Fruit fly (Drosophila melanogaster): ENCODE results near the gene Snap25.

dm6 chr3L:24324566-24324965, 250.6 kb downstream of the Snap25 start, which contains the start of gene nvd:
- TF ChIP-seq Blimp-1 (GFP tag; optimal IDR thresholded peaks at IDR 0.05): no peak
- no peak for TF ChIP-seq fd85E (GFP tag; optimal IDR thresholded peaks at IDR 0.05)
- no peak for TF ChIP-seq net (GFP tag; optimal IDR thresholded peaks at IDR 0.05)
- no peak for TF ChIP-seq CG11762 (GFP tag; optimal IDR thresholded peaks at IDR 0.05; ENCODE audit: insufficient read depth)
- no peak for TF ChIP-seq esn (GFP tag; optimal IDR thresholded peaks at IDR 0.05)
- no peak for TF ChIP-seq Hr4 (GFP tag; optimal IDR thresholded peaks at IDR 0.05)
- TF ChIP-seq lz (GFP tag; optimal IDR thresholded peaks at IDR 0.05): no peak
- no peak for TF ChIP-seq CG31627 (GFP tag; optimal IDR thresholded peaks at IDR 0.05)
- no peak for TF ChIP-seq Sox102F (GFP tag; optimal IDR thresholded peaks at IDR 0.05)
- TF ChIP-seq salr (GFP tag; optimal IDR thresholded peaks at IDR 0.05): no peak
- TF ChIP-seq CG11902 (GFP tag; optimal IDR thresholded peaks at IDR 0.05): no peak
- TF ChIP-seq Hr38 (GFP tag; optimal IDR thresholded peaks at IDR 0.05): no peak
- no peak for TF ChIP-seq Eip78C (GFP tag)
- TF ChIP-seq CG6854 (GFP tag; optimal IDR thresholded peaks at IDR 0.05): no peak

Data from whole organism, prepupa.